Fruit fly (Drosophila melanogaster) whole organism, embryonic: ENCODE results near the gene MFS18.

ENCODE experiments used
- Awh ChIP-seq: fragments of 200-800 bp; sonication (Bioruptor generic); IDR thresholded peaks from 2 replicates; pipeline ENCODE4, ENCODE4 v1.3.6; 2022; ENCODE audit warnings: missing biosample characterization, missing genetic modification characterization
- Bgb ChIP-seq: fragments of 200-800 bp; sonication (Bioruptor generic); IDR thresholded peaks from 2 replicates; pipeline ENCODE4 v1.3.6; 2022; ENCODE audit warnings: missing biosample characterization, missing genetic modification characterization; ENCODE audit not compliant: partially characterized antibody
- CG10274 ChIP-seq: fragments of 200-800 bp; sonication (Bioruptor generic); optimal IDR thresholded peaks from 3 replicates; lab custom pipeline; 2017; ENCODE audit warnings: missing biosample characterization, mild to moderate bottlenecking, missing genetic modification characterization
- CG10979 ChIP-seq: fragments of 200-800 bp; sonication (Bioruptor generic); optimal IDR thresholded peaks from 2 replicates; lab custom pipeline; 2018; ENCODE audit warnings: missing biosample characterization, mild to moderate bottlenecking, missing genetic modification characterization, moderate library complexity
- CG1233 ChIP-seq: fragments of 200-800 bp; sonication (Bioruptor generic); optimal IDR thresholded peaks from 4 replicates; lab custom pipeline; 2018; ENCODE audit warnings: missing biosample characterization, mild to moderate bottlenecking, missing genetic modification characterization
- CG13775 ChIP-seq: fragments of 200-800 bp; sonication (Bioruptor generic); optimal IDR thresholded peaks from 3 replicates; lab custom pipeline; 2017; ENCODE audit warnings: missing biosample characterization, mild to moderate bottlenecking, missing genetic modification characterization
- CG14050 ChIP-seq: fragments of 200-800 bp; sonication (Bioruptor generic); IDR thresholded peaks from 3 replicates; pipeline ENCODE4 v1.3.6; 2022; ENCODE audit warnings: missing biosample characterization, missing genetic modification characterization
- CG16863 ChIP-seq: fragments of 200-800 bp; sonication (Bioruptor generic); optimal IDR thresholded peaks from 3 replicates; lab custom pipeline; 2016; ENCODE audit warnings: missing biosample characterization, missing genetic modification characterization
- CG17612 ChIP-seq: fragments of 200-800 bp; sonication (Bioruptor generic); IDR thresholded peaks from 2 replicates; pipeline ENCODE4 v1.3.6; 2022; ENCODE audit warnings: missing biosample characterization, missing genetic modification characterization
- CG17829 ChIP-seq: fragments of 200-800 bp; optimal IDR thresholded peaks from 2 replicates; lab custom pipeline; 2019; ENCODE audit warnings: missing biosample characterization, mild to moderate bottlenecking, missing genetic modification characterization, moderate library complexity
- CG18619 ChIP-seq: fragments of 200-800 bp; sonication (Bioruptor generic); optimal IDR thresholded peaks from 3 replicates; lab custom pipeline; 2017; ENCODE audit warnings: missing biosample characterization, mild to moderate bottlenecking, missing genetic modification characterization
- CG2199 ChIP-seq: fragments of 200-800 bp; sonication (Bioruptor generic); IDR thresholded peaks from 3 replicates; pipeline ENCODE4 v1.3.6; 2022; ENCODE audit warnings: missing biosample characterization, missing genetic modification characterization
- CG2202 ChIP-seq: fragments of 200-800 bp; sonication (Bioruptor generic); optimal IDR thresholded peaks from 2 replicates; lab custom pipeline; 2018; ENCODE audit warnings: missing biosample characterization, mild to moderate bottlenecking, missing genetic modification characterization
- CG3163 ChIP-seq: fragments of 200-800 bp; sonication (Bioruptor generic); optimal IDR thresholded peaks from 3 replicates; lab custom pipeline; 2016; ENCODE audit warnings: missing biosample characterization, missing genetic modification characterization
- CG33213 ChIP-seq: fragments of 200-800 bp; sonication (Bioruptor generic); optimal IDR thresholded peaks from 3 replicates; lab custom pipeline; 2016; ENCODE audit warnings: missing biosample characterization, missing genetic modification characterization
- CG3838 ChIP-seq: fragments of 200-800 bp; sonication (Bioruptor generic); optimal IDR thresholded peaks from 3 replicates; lab custom pipeline; 2016; ENCODE audit warnings: missing biosample characterization, missing genetic modification characterization
- CG4424 ChIP-seq: fragments of 200-800 bp; sonication (Bioruptor generic); optimal IDR thresholded peaks from 3 replicates; lab custom pipeline; 2016; ENCODE audit warnings: missing biosample characterization, missing genetic modification characterization
- CG5180 ChIP-seq: fragments of 200-800 bp; sonication (Bioruptor generic); optimal IDR thresholded peaks from 3 replicates; lab custom pipeline; 2017; ENCODE audit warnings: missing biosample characterization, missing genetic modification characterization, mild to moderate bottlenecking, moderate library complexity, missing genetic modification reagents
- CG6689 ChIP-seq: fragments of 200-800 bp; sonication (Bioruptor generic); IDR thresholded peaks from 2 replicates; pipeline ENCODE4 v1.3.6; 2022; ENCODE audit warnings: missing biosample characterization, missing genetic modification characterization
- CG6854 ChIP-seq: fragments of 200-800 bp; sonication (Bioruptor generic); optimal IDR thresholded peaks from 3 replicates; lab custom pipeline; 2017; ENCODE audit warnings: missing biosample characterization, mild to moderate bottlenecking, missing genetic modification characterization
- CG7745 ChIP-seq: fragments of 200-800 bp; sonication (Bioruptor generic); optimal IDR thresholded peaks from 2 replicates; lab custom pipeline; 2018; ENCODE audit warnings: missing biosample characterization, mild to moderate bottlenecking, missing genetic modification characterization, moderate library complexity
- CG8388 ChIP-seq: fragments of 200-800 bp; sonication (Bioruptor generic); optimal IDR thresholded peaks from 2 replicates; lab custom pipeline; 2019; ENCODE audit warnings: missing biosample characterization, mild to moderate bottlenecking, missing genetic modification characterization, moderate library complexity
- CG9727 ChIP-seq: fragments of 200-800 bp; sonication (Bioruptor generic); optimal IDR thresholded peaks from 3 replicates; lab custom pipeline; 2017; ENCODE audit warnings: missing biosample characterization, mild to moderate bottlenecking, missing genetic modification characterization
- CG9932 ChIP-seq: fragments of 200-800 bp; sonication (Bioruptor generic); IDR thresholded peaks from 2 replicates; pipeline ENCODE4 v1.3.6; 2022; ENCODE audit warnings: missing biosample characterization, missing genetic modification characterization
- Chrac-16 ChIP-seq: fragments of 200-800 bp; sonication (Bioruptor generic); optimal IDR thresholded peaks from 3 replicates; lab custom pipeline; 2016; ENCODE audit warnings: missing biosample characterization, missing genetic modification characterization
- CrebB ChIP-seq: fragments of 200-800 bp; sonication (Bioruptor generic); optimal IDR thresholded peaks from 3 replicates; lab custom pipeline; 2018; ENCODE audit warnings: missing biosample characterization, mild to moderate bottlenecking, missing genetic modification characterization
- Hsf ChIP-seq: fragments of 200-800 bp; sonication (Bioruptor generic); optimal IDR thresholded peaks from 3 replicates; lab custom pipeline; 2016; ENCODE audit warnings: missing biosample characterization, missing genetic modification characterization
- Nf-YA ChIP-seq: fragments of 200-800 bp; sonication (Bioruptor generic); IDR thresholded peaks from 2 replicates; pipeline ENCODE4 v1.3.6; 2022; ENCODE audit warnings: missing biosample characterization, missing genetic modification characterization
- Oaz ChIP-seq: fragments of 200-800 bp; sonication (Bioruptor generic); IDR thresholded peaks from 2 replicates; pipeline ENCODE4 v1.3.6; 2022; ENCODE audit warnings: missing biosample characterization, missing genetic modification characterization
- Spps ChIP-seq: fragments of 200-800 bp; sonication (Bioruptor generic); optimal IDR thresholded peaks from 2 replicates; lab custom pipeline; 2018; ENCODE audit warnings: missing biosample characterization, mild to moderate bottlenecking, missing genetic modification characterization
- cato ChIP-seq: fragments of 200-800 bp; sonication (Bioruptor generic); optimal IDR thresholded peaks from 2 replicates; lab custom pipeline; 2016; ENCODE audit warnings: missing biosample characterization, missing genetic modification characterization, borderline replicate concordance
- croc ChIP-seq: fragments of 200-800 bp; sonication (Bioruptor generic); conservative IDR thresholded peaks from 3 replicates; pipeline ENCODE4 v1.3.6; 2022; ENCODE audit warnings: missing biosample characterization, missing genetic modification characterization
- dan ChIP-seq: fragments of 200-800 bp; sonication (Bioruptor generic); IDR thresholded peaks from 2 replicates; pipeline ENCODE4 v1.3.6; 2022; ENCODE audit warnings: missing biosample characterization, missing genetic modification characterization
- her ChIP-seq: fragments of 200-800 bp; sonication (Bioruptor generic); optimal IDR thresholded peaks from 2 replicates; lab custom pipeline; 2016; ENCODE audit warnings: missing biosample characterization, missing genetic modification characterization
- lmd ChIP-seq: fragments of 200-800 bp; sonication (Bioruptor generic); IDR thresholded peaks from 2 replicates; pipeline ENCODE4 v1.3.6; 2022; ENCODE audit warnings: missing biosample characterization, missing genetic modification characterization
- nau ChIP-seq: fragments of 200-800 bp; sonication (Bioruptor generic); optimal IDR thresholded peaks from 3 replicates; lab custom pipeline; 2017; ENCODE audit warnings: missing biosample characterization, mild to moderate bottlenecking, missing genetic modification characterization, missing genetic modification reagents
- otp ChIP-seq: fragments of 200-800 bp; sonication (Bioruptor generic); IDR thresholded peaks from 3 replicates; pipeline ENCODE4, ENCODE4 v1.3.6; 2022; ENCODE audit warnings: missing biosample characterization, missing genetic modification characterization
- p53 ChIP-seq: fragments of 200-800 bp; sonication (Bioruptor generic); optimal IDR thresholded peaks from 2 replicates; lab custom pipeline; 2016; ENCODE audit warnings: missing biosample characterization, missing genetic modification characterization
- pita ChIP-seq: fragments of 200-800 bp; sonication (Bioruptor generic); optimal IDR thresholded peaks from 2 replicates; lab custom pipeline; 2017; ENCODE audit warnings: missing biosample characterization, mild to moderate bottlenecking, missing genetic modification characterization
- prd ChIP-seq, 3 experiments: fragments of >200 bp in 2 of 3; fragments of 200-800 bp in 1 of 3; sonication (Bioruptor generic) in 1 of 3; optimal IDR thresholded peaks in 2 of 3; IDR thresholded peaks in 1 of 3; 2 replicates in 2 of 3; 3 replicates in 1 of 3; pipeline versions ENCODE4 v1.3.6 to Lab custom; 2017 to 2022; ENCODE audit warnings: missing biosample characterization in 1 of 3, missing genetic modification characterization in 1 of 3
- pros ChIP-seq: fragments of 200-800 bp; sonication (Bioruptor generic); optimal IDR thresholded peaks from 3 replicates; lab custom pipeline; 2019; ENCODE audit warnings: missing biosample characterization, mild to moderate bottlenecking, missing genetic modification characterization, moderate library complexity
- sd ChIP-seq: fragments of 200-800 bp; sonication (Bioruptor generic); optimal IDR thresholded peaks from 3 replicates; lab custom pipeline; 2018; ENCODE audit warnings: missing biosample characterization, mild to moderate bottlenecking, missing genetic modification characterization, moderate library complexity
- sens ChIP-seq: fragments of 200-800 bp; sonication (Bioruptor generic); peaks from one replicate; lab custom pipeline; 2016; ENCODE audit warnings: missing biosample characterization, missing genetic modification characterization
- slbo ChIP-seq: fragments of 200-800 bp; sonication (Bioruptor generic); IDR thresholded peaks from 2 replicates; pipeline ENCODE4 v1.3.6; 2022; ENCODE audit warnings: missing biosample characterization, missing genetic modification characterization
- sr ChIP-seq: fragments of 200-800 bp; sonication (Bioruptor generic); IDR thresholded peaks from 3 replicates; pipeline ENCODE4 v1.3.6; 2022; ENCODE audit warnings: missing biosample characterization, missing genetic modification characterization
- tup ChIP-seq: fragments of 200-800 bp; sonication (Bioruptor generic); optimal IDR thresholded peaks from 2 replicates; lab custom pipeline; 2016; ENCODE audit warnings: missing biosample characterization, mild to moderate bottlenecking, missing genetic modification characterization, moderate library complexity
- wor ChIP-seq: fragments of 200-800 bp; sonication (Bioruptor generic); IDR thresholded peaks from 2 replicates; pipeline ENCODE4 v1.3.6; 2022; ENCODE audit warnings: missing biosample characterization, missing genetic modification characterization
- zen2 ChIP-seq: fragments of 200-800 bp; sonication (Bioruptor generic); IDR thresholded peaks from 3 replicates; pipeline ENCODE4 v1.3.6; 2022; ENCODE audit warnings: missing biosample characterization, missing genetic modification characterization; ENCODE audit not compliant: partially characterized antibody

Gene MFS18

dm6 chr2L:4440881-4441737 is 7.3 kb downstream of the MFS18 start, which contains the start of gene CG15431 (continued):
- TF ChIP-seq CG33213 (GFP tag; lab: Kevin White, UChicago) = no peak
- TF ChIP-seq CG6854 (GFP tag; lab: Kevin White, UChicago) = peak; percentile 51
- TF ChIP-seq zen2 = no peak; the same call in 1 of the 3 replicates
- TF ChIP-seq Spps = no peak
- 0 out of 2 replicates have a peak, but pooled peaks have one; percentile 29 for TF ChIP-seq CG6689 (GFP tag; lab: Robert Waterston, UW)
- TF ChIP-seq prd (optimal IDR thresholded peaks at IDR 0.05; lab: Kevin White, UChicago) = no peak
- TF ChIP-seq prd (GFP tag; IDR thresholded peaks at IDR 0.05; lab: Robert Waterston, UW) = no peak; the same call in none of the 3 replicates
- TF ChIP-seq wor (GFP tag; lab: Robert Waterston, UW) = no peak
- TF ChIP-seq tup (GFP tag; lab: Kevin White, UChicago) = peak; percentile 25
- TF ChIP-seq CG3838 (GFP tag; lab: Kevin White, UChicago) = no peak
- no peak for TF ChIP-seq pita
- peak; percentile 55 for TF ChIP-seq nau (GFP tag; lab: Kevin White, UChicago)
- peak; percentile 96 for TF ChIP-seq CG3163 (GFP tag; lab: Kevin White, UChicago)
- TF ChIP-seq sr = peak; percentile 94
- TF ChIP-seq Oaz (GFP tag; lab: Robert Waterston, UW) = peak; percentile 35; the same call in 1 of the 2 replicates
- peak; percentile 67 for TF ChIP-seq sd (tag; lab: Kevin White, UChicago)
- no peak for TF ChIP-seq cato
- peak; percentile 21 for TF ChIP-seq CG10274
- TF ChIP-seq croc (GFP tag; lab: Robert Waterston, UW) = peak; percentile 23; the same call in 1 of the 3 replicates
- TF ChIP-seq Awh (GFP tag; lab: Robert Waterston, UW) = no peak
- no peak for TF ChIP-seq CG17612
- TF ChIP-seq CG17829 (tag; lab: Kevin White, UChicago) = no peak
- no peak for TF ChIP-seq CG2202
- no peak for TF ChIP-seq her (GFP tag; lab: Kevin White, UChicago)
- TF ChIP-seq CG2199 (GFP tag; lab: Robert Waterston, UW) = no peak; the same call in 2 of the 3 replicates
- TF ChIP-seq CG4424 = peak; percentile 17
- TF ChIP-seq dan = no peak
- TF ChIP-seq Bgb = peak; percentile 49; the same call in 1 of the 2 replicates
- TF ChIP-seq otp (GFP tag; lab: Robert Waterston, UW) = no peak
- peak; percentile 30 for TF ChIP-seq CG1233
- peak; percentile 46; the same call in 2 of the 3 replicates for TF ChIP-seq CG14050 (GFP tag; lab: Robert Waterston, UW)
- TF ChIP-seq CG13775 = peak; percentile 36
- no peak for TF ChIP-seq CrebB (tag; lab: Kevin White, UChicago)
- peak; percentile 82 for TF ChIP-seq sens (GFP tag; lab: Kevin White, UChicago)
- TF ChIP-seq CG9727 (GFP tag; lab: Kevin White, UChicago) = peak; percentile 44
- no peak for TF ChIP-seq CG8388 (GFP tag; lab: Kevin White, UChicago)
- TF ChIP-seq CG18619 (GFP tag; lab: Kevin White, UChicago) = peak; percentile 58
- peak; percentile 61 for TF ChIP-seq CG9932
- TF ChIP-seq Nf-YA = peak; percentile 62; the same call in 1 of the 2 replicates
- TF ChIP-seq Chrac-16 (GFP tag; lab: Kevin White, UChicago) = no peak
- no peak for TF ChIP-seq CG16863
- TF ChIP-seq slbo (GFP tag; lab: Robert Waterston, UW) = peak; percentile 78
- TF ChIP-seq CG7745 (tag; lab: Kevin White, UChicago) = no peak
- TF ChIP-seq lmd (GFP tag; lab: Robert Waterston, UW) = peak; percentile 56; the same call in 1 of the 2 replicates
- peak; percentile 59 for TF ChIP-seq CG5180 (GFP tag; lab: Kevin White, UChicago)
- no peak for TF ChIP-seq pros (GFP tag; lab: Kevin White, UChicago)
- TF ChIP-seq Hsf (GFP tag; lab: Kevin White, UChicago) = peak; percentile 33
- TF ChIP-seq CG10979 = peak; percentile 28
- TF ChIP-seq p53 (GFP tag; lab: Kevin White, UChicago) = no peak
